Worm (Caenorhabditis elegans): Measurements from ENCODE around the gene ZK402.2.

DNA sequence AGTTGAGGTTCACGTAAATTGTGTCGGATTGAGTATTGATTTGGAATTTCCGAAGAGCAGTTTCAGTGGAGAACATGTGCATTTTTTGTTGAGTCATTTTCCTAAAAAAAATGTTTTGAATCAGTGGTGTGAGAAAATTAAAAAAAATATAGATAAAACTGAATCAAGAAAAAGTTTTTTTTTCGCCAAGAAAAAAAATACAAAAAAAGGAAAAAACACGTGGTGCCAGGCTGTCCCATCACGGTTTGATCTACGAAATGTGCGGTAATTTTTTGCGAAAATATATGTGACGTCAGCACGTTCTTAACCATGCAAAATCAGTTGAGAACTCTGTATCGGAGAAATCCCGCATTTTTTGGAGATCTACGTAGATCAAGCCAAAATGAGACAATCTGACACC lies 9.7 kb upstream of the ZK402.2 start, which contains the start of gene F56C3.9:
- no peak for TF ChIP-seq nhr-23 (tag; optimal IDR thresholded peaks at IDR 0.05)
- TF ChIP-seq pha-4 (tag; optimal IDR thresholded peaks at IDR 0.05), result no peak

Data from whole organism, L3 larva.